Fruit fly (Drosophila melanogaster) whole organism, embryonic: Measurements from ENCODE around the gene CG9132.

Source experiments
- B-H2 ChIP-seq: fragments of 200-800 bp; sonication (Bioruptor generic); optimal IDR thresholded peaks from 2 replicates; lab custom pipeline; 2018; ENCODE audit warnings: missing biosample characterization, mild to moderate bottlenecking, missing genetic modification characterization
- BtbVII ChIP-seq: fragments of 200-800 bp; sonication (Bioruptor generic); optimal IDR thresholded peaks from 3 replicates; lab custom pipeline; 2017; ENCODE audit warnings: missing biosample characterization, mild to moderate bottlenecking, missing genetic modification characterization
- CG10209 ChIP-seq: fragments of 200-800 bp; sonication (Bioruptor generic); optimal IDR thresholded peaks from 3 replicates; lab custom pipeline; 2017; ENCODE audit warnings: missing biosample characterization, mild to moderate bottlenecking, missing genetic modification characterization, missing genetic modification reagents
- CG10267 ChIP-seq: fragments of 200-800 bp; sonication (Bioruptor generic); optimal IDR thresholded peaks from 2 replicates; lab custom pipeline; 2018; ENCODE audit warnings: missing biosample characterization, mild to moderate bottlenecking, missing genetic modification characterization, moderate library complexity
- CG11695 ChIP-seq: fragments of 200-800 bp; sonication (Bioruptor generic); IDR thresholded peaks from 3 replicates; pipeline ENCODE4 v1.3.6; 2022; ENCODE audit warnings: missing biosample characterization, missing genetic modification characterization
- CG13624 ChIP-seq: fragments of 200-800 bp; sonication (Bioruptor generic); optimal IDR thresholded peaks from 2 replicates; lab custom pipeline; 2016; ENCODE audit warnings: missing biosample characterization, missing genetic modification characterization
- CG13775 ChIP-seq: fragments of 200-800 bp; sonication (Bioruptor generic); optimal IDR thresholded peaks from 3 replicates; lab custom pipeline; 2017; ENCODE audit warnings: missing biosample characterization, mild to moderate bottlenecking, missing genetic modification characterization
- CG1529 ChIP-seq: fragments of 200-800 bp; sonication (Bioruptor generic); optimal IDR thresholded peaks from 3 replicates; lab custom pipeline; 2018; ENCODE audit warnings: missing biosample characterization, missing genetic modification characterization
- CG15514 ChIP-seq: fragments of 200-800 bp; sonication (Bioruptor generic); optimal IDR thresholded peaks from 3 replicates; lab custom pipeline; 2017; ENCODE audit warnings: missing biosample characterization, missing genetic modification characterization, mild to moderate bottlenecking, moderate library complexity, missing genetic modification reagents
- CG17328 ChIP-seq: fragments of 200-800 bp; sonication (Bioruptor generic); IDR thresholded peaks from 2 replicates; pipeline ENCODE4 v1.3.6; 2022; ENCODE audit warnings: missing biosample characterization, missing genetic modification characterization
- CG18476 ChIP-seq: fragments of 200-800 bp; sonication (Bioruptor generic); optimal IDR thresholded peaks from 2 replicates; lab custom pipeline; 2016; ENCODE audit warnings: missing biosample characterization, mild to moderate bottlenecking, missing genetic modification characterization
- CG31441 ChIP-seq: fragments of 200-800 bp; sonication (Bioruptor generic); IDR thresholded peaks from 2 replicates; pipeline ENCODE4 v1.3.6; 2022; ENCODE audit warnings: missing biosample characterization, missing genetic modification characterization
- CG4282 ChIP-seq: fragments of 200-800 bp; sonication (Bioruptor generic); optimal IDR thresholded peaks from 2 replicates; lab custom pipeline; 2016; ENCODE audit warnings: missing biosample characterization, missing genetic modification characterization
- CG5245 ChIP-seq: fragments of 200-800 bp; sonication (Bioruptor generic); optimal IDR thresholded peaks from 3 replicates; lab custom pipeline; 2016; ENCODE audit warnings: missing biosample characterization, missing genetic modification characterization
- CG6813 ChIP-seq: fragments of 200-800 bp; sonication (Bioruptor generic); optimal IDR thresholded peaks from 2 replicates; lab custom pipeline; 2017; ENCODE audit warnings: missing biosample characterization, missing genetic modification characterization, mild to moderate bottlenecking, moderate library complexity, missing genetic modification reagents
- CG7556 ChIP-seq: fragments of 200-800 bp; sonication (Bioruptor generic); optimal IDR thresholded peaks from 2 replicates; lab custom pipeline; 2017; ENCODE audit warnings: missing biosample characterization, mild to moderate bottlenecking, missing genetic modification characterization
- CoRest ChIP-seq: fragments of 200-800 bp; sonication (Bioruptor generic); optimal IDR thresholded peaks from 3 replicates; lab custom pipeline; 2018; ENCODE audit warnings: missing biosample characterization, mild to moderate bottlenecking, missing genetic modification characterization, moderate library complexity
- Dfd ChIP-seq, 2 experiments: fragments of >200 bp; optimal IDR thresholded peaks; 2 replicates each; lab custom pipeline; 2017; ENCODE audit warnings: missing biosample characterization in 2 of 2, missing genetic modification characterization in 2 of 2
- Doc2 ChIP-seq: fragments of 200-800 bp; sonication (Bioruptor generic); IDR thresholded peaks from 2 replicates; pipeline ENCODE4 v1.3.6; 2022; ENCODE audit warnings: missing biosample characterization, missing genetic modification characterization
- Elba2 ChIP-seq: fragments of 200-800 bp; sonication (Bioruptor generic); optimal IDR thresholded peaks from 3 replicates; lab custom pipeline; 2016; ENCODE audit warnings: missing biosample characterization, missing genetic modification characterization
- Hsf ChIP-seq: fragments of 200-800 bp; sonication (Bioruptor generic); optimal IDR thresholded peaks from 3 replicates; lab custom pipeline; 2016; ENCODE audit warnings: missing biosample characterization, missing genetic modification characterization
- Mes4 ChIP-seq: fragments of 200-800 bp; sonication (Bioruptor generic); optimal IDR thresholded peaks from 2 replicates; lab custom pipeline; 2016; ENCODE audit warnings: missing biosample characterization, missing genetic modification characterization
- Poxn ChIP-seq: fragments of 200-800 bp; sonication (Bioruptor generic); IDR thresholded peaks from 2 replicates; pipeline ENCODE4 v1.3.6; 2022; ENCODE audit warnings: missing biosample characterization, missing genetic modification characterization
- Spps ChIP-seq: fragments of 200-800 bp; sonication (Bioruptor generic); optimal IDR thresholded peaks from 2 replicates; lab custom pipeline; 2018; ENCODE audit warnings: missing biosample characterization, mild to moderate bottlenecking, missing genetic modification characterization
- Sry-β ChIP-seq: fragments of 200-800 bp; sonication (Bioruptor generic); optimal IDR thresholded peaks from 2 replicates; lab custom pipeline; 2018; ENCODE audit warnings: missing biosample characterization, mild to moderate bottlenecking, missing genetic modification characterization, moderate library complexity
- ac ChIP-seq: fragments of 200-800 bp; sonication (Bioruptor generic); optimal IDR thresholded peaks from 3 replicates; lab custom pipeline; 2017; ENCODE audit warnings: missing biosample characterization, mild to moderate bottlenecking, missing genetic modification characterization
- al ChIP-seq: fragments of 200-800 bp; sonication (Bioruptor generic); IDR thresholded peaks from 2 replicates; pipeline ENCODE4 v1.3.6; 2022; ENCODE audit warnings: missing biosample characterization, missing genetic modification characterization
- ase ChIP-seq: fragments of 200-800 bp; sonication (Bioruptor generic); IDR thresholded peaks from 3 replicates; pipeline ENCODE4 v1.3.6; 2022; ENCODE audit warnings: missing biosample characterization, missing genetic modification characterization
- ato ChIP-seq: fragments of 200-800 bp; sonication (Bioruptor generic); IDR thresholded peaks from 2 replicates; pipeline ENCODE4 v1.3.6; 2022; ENCODE audit warnings: missing biosample characterization, missing genetic modification characterization; ENCODE audit not compliant: partially characterized antibody
- bab2 ChIP-seq: fragments of 200-800 bp; sonication (Bioruptor generic); optimal IDR thresholded peaks from 2 replicates; lab custom pipeline; 2016; ENCODE audit warnings: missing biosample characterization, missing genetic modification characterization
- bowl ChIP-seq: fragments of 200-800 bp; sonication (Bioruptor generic); IDR thresholded peaks from 2 replicates; pipeline ENCODE4 v1.3.6; 2022; ENCODE audit warnings: missing biosample characterization, missing genetic modification characterization
- crp ChIP-seq, 2 experiments: fragments of 200-800 bp; sonication (Bioruptor generic); optimal IDR thresholded peaks; 2 replicates in 1 of 2; 3 replicates in 1 of 2; lab custom pipeline; 2017; ENCODE audit warnings: missing biosample characterization in 2 of 2, missing genetic modification characterization in 2 of 2, mild to moderate bottlenecking in 1 of 2, moderate library complexity in 1 of 2
- emc ChIP-seq: fragments of 200-800 bp; sonication (Bioruptor generic); optimal IDR thresholded peaks from 2 replicates; lab custom pipeline; 2016; ENCODE audit warnings: missing biosample characterization, missing genetic modification characterization
- fu2 ChIP-seq: fragments of 200-800 bp; sonication (Bioruptor generic); optimal IDR thresholded peaks from 2 replicates; lab custom pipeline; 2016; ENCODE audit warnings: missing biosample characterization, missing genetic modification characterization
- hbn ChIP-seq: fragments of 200-800 bp; sonication (Bioruptor generic); IDR thresholded peaks from 2 replicates; pipeline ENCODE4 v1.3.6; 2022; ENCODE audit warnings: missing biosample characterization, missing genetic modification characterization; ENCODE audit not compliant: partially characterized antibody
- jumu ChIP-seq: fragments of 200-800 bp; sonication (Bioruptor generic); optimal IDR thresholded peaks from 3 replicates; lab custom pipeline; 2016; ENCODE audit warnings: missing biosample characterization, missing genetic modification characterization
- lab ChIP-seq: fragments of 200-800 bp; sonication (Bioruptor generic); optimal IDR thresholded peaks from 3 replicates; lab custom pipeline; 2017; ENCODE audit warnings: missing biosample characterization, missing genetic modification characterization, mild to moderate bottlenecking, moderate library complexity, missing genetic modification reagents
- lbe ChIP-seq: fragments of 200-800 bp; sonication (Bioruptor generic); optimal IDR thresholded peaks from 2 replicates; lab custom pipeline; 2016; ENCODE audit warnings: missing biosample characterization, mild to moderate bottlenecking, missing genetic modification characterization
- lilli ChIP-seq: fragments of 200-800 bp; sonication (Bioruptor generic); optimal IDR thresholded peaks from 3 replicates; lab custom pipeline; 2016; ENCODE audit warnings: missing biosample characterization, missing genetic modification characterization
- maf-S ChIP-seq: fragments of 200-800 bp; sonication (Bioruptor generic); optimal IDR thresholded peaks from 2 replicates; lab custom pipeline; 2016; ENCODE audit warnings: missing biosample characterization, missing genetic modification characterization
- pan ChIP-seq, 4 experiments: fragments of >200 bp in 3 of 4; fragments of 200-800 bp in 1 of 4; sonication (Bioruptor generic) in 1 of 4; optimal IDR thresholded peaks in 3 of 4; IDR thresholded peaks in 1 of 4; 2 replicates each; pipeline versions ENCODE4 v1.3.6 to Lab custom; 2017 to 2022; ENCODE audit warnings: missing biosample characterization in 2 of 4, missing genetic modification characterization in 2 of 4, mixed read lengths in 1 of 4
- peb ChIP-seq: fragments of 200-800 bp; sonication (Bioruptor generic); IDR thresholded peaks from 2 replicates; pipeline ENCODE4 v1.3.6; 2022; ENCODE audit warnings: missing biosample characterization, missing genetic modification characterization
- psq ChIP-seq: fragments of 200-800 bp; sonication (Bioruptor generic); optimal IDR thresholded peaks from 2 replicates; lab custom pipeline; 2017; ENCODE audit warnings: missing biosample characterization, missing genetic modification characterization
- pum ChIP-seq: fragments of 200-800 bp; sonication (Bioruptor generic); optimal IDR thresholded peaks from 2 replicates; lab custom pipeline; 2016; ENCODE audit warnings: missing biosample characterization, missing genetic modification characterization
- ro ChIP-seq: fragments of 200-800 bp; sonication (Bioruptor generic); IDR thresholded peaks from 2 replicates; pipeline ENCODE4 v1.3.6; 2022; ENCODE audit warnings: missing biosample characterization, missing genetic modification characterization
- sens ChIP-seq: fragments of 200-800 bp; sonication (Bioruptor generic); peaks from one replicate; lab custom pipeline; 2016; ENCODE audit warnings: missing biosample characterization, missing genetic modification characterization
- slou ChIP-seq: fragments of 200-800 bp; sonication (Bioruptor generic); optimal IDR thresholded peaks from 3 replicates; lab custom pipeline; 2016; ENCODE audit warnings: missing biosample characterization, missing genetic modification characterization
- sob ChIP-seq: fragments of 200-800 bp; sonication (Bioruptor generic); IDR thresholded peaks from 2 replicates; pipeline ENCODE4 v1.3.6; 2022; ENCODE audit warnings: missing biosample characterization, missing genetic modification characterization
- ssp ChIP-seq: fragments of 200-800 bp; sonication (Bioruptor generic); IDR thresholded peaks from 2 replicates; pipeline ENCODE4 v1.3.6; 2022; ENCODE audit warnings: missing biosample characterization, missing genetic modification characterization
- stwl ChIP-seq: fragments of 200-800 bp; sonication (Bioruptor generic); optimal IDR thresholded peaks from 3 replicates; lab custom pipeline; 2018; ENCODE audit warnings: missing biosample characterization, mild to moderate bottlenecking, missing genetic modification characterization, moderate library complexity
- tio ChIP-seq: fragments of 200-800 bp; sonication (Bioruptor generic); optimal IDR thresholded peaks from 2 replicates; lab custom pipeline; 2017; ENCODE audit warnings: missing biosample characterization, missing genetic modification characterization, inconsistent platforms

CG9132 gene

dm6 chrX:16822080-16822479 is 21.6 kb upstream of the CG9132 start (continued):
- TF ChIP-seq CG17328 (GFP tag; lab: Robert Waterston, UW) (peak; percentile 39; the same call in 1 of the 2 replicates), ase (GFP tag; lab: Robert Waterston, UW) (peak; percentile 61; the same call in 2 of the 3 replicates), fu2 (no peak), bab2 (GFP tag; lab: Kevin White, UChicago) (no peak), Doc2 (GFP tag; lab: Robert Waterston, UW) (no peak), hbn (GFP tag; lab: Robert Waterston, UW) (no peak), Poxn (GFP tag; lab: Robert Waterston, UW) (no peak), emc (no peak), tio (GFP tag; lab: Kevin White, UChicago) (peak; percentile 38), Spps (tag; lab: Kevin White, UChicago) (no peak), CoRest (tag; lab: Kevin White, UChicago) (peak; percentile 58), CG11695 (peak; percentile 67), CG7556 (peak; percentile 45), B-H2 (no peak), CG18476 (GFP tag; lab: Kevin White, UChicago) (no peak), Sry-β (no peak), pum (no peak), pan (optimal IDR thresholded peaks at IDR 0.05; lab: Kevin White, UChicago) (no peak), pan (GFP tag; optimal IDR thresholded peaks at IDR 0.05 in 1 of 2, IDR thresholded peaks at IDR 0.05 in 1 of 2) (peak in 1 of 2 experiments; percentile 70), CG6813 (GFP tag; lab: Kevin White, UChicago) (peak; percentile 37), lilli (GFP tag; lab: Kevin White, UChicago) (peak; percentile 30), CG4282 (no peak), CG15514 (GFP tag; lab: Kevin White, UChicago) (peak; percentile 22), lbe (GFP tag; lab: Kevin White, UChicago) (no peak), maf-S (GFP tag; lab: Kevin White, UChicago) (no peak), ssp (GFP tag; lab: Robert Waterston, UW) (no peak), BtbVII (GFP tag; lab: Kevin White, UChicago) (no peak), crp (GFP tag; optimal IDR thresholded peaks at IDR 0.05; lab: Kevin White, UChicago) (no peak), Mes4 (no peak), CG31441 (GFP tag; lab: Robert Waterston, UW) (peak; percentile 56), CG5245 (GFP tag; lab: Kevin White, UChicago) (peak; percentile 13), lab (GFP tag; lab: Kevin White, UChicago) (peak; percentile 70), slou (GFP tag; lab: Kevin White, UChicago) (peak; percentile 9), CG10209 (GFP tag; lab: Kevin White, UChicago) (peak; percentile 29), al (GFP tag; lab: Robert Waterston, UW) (no peak), Hsf (GFP tag; lab: Kevin White, UChicago) (peak; percentile 15), ro (GFP tag; lab: Robert Waterston, UW) (no peak), ac (GFP tag; lab: Kevin White, UChicago) (no peak), psq (GFP tag; lab: Kevin White, UChicago) (no peak), bowl (GFP tag; lab: Robert Waterston, UW) (0 out of 2 replicates have a peak, but pooled peaks have one; percentile 18), stwl (tag; lab: Kevin White, UChicago) (no peak), peb (peak; percentile 37; the same call in 1 of the 2 replicates), CG1529 (no peak), CG10267 (tag; lab: Kevin White, UChicago) (peak; percentile 27), sob (GFP tag; lab: Robert Waterston, UW) (peak; percentile 42; the same call in 1 of the 2 replicates), sens (GFP tag; lab: Kevin White, UChicago) (no peak), CG13775 (GFP tag; lab: Kevin White, UChicago) (peak; percentile 3), jumu (no peak), ato (GFP tag; lab: Robert Waterston, UW) (no peak), Dfd (GFP tag; optimal IDR thresholded peaks at IDR 0.05; lab: Kevin White, UChicago) (no peak), Elba2 (GFP tag; lab: Kevin White, UChicago) (no peak), CG13624 (no peak)
